Fruit fly (Drosophila melanogaster) whole organism, adult: ENCODE results near the gene CG10185.

Experiments used
- CG11617 ChIP-seq: fragments of 200-800 bp; sonication (Bioruptor generic); optimal IDR thresholded peaks from 2 replicates; lab custom pipeline; 2017; ENCODE audit warnings: mild to moderate bottlenecking, missing biosample characterization, missing genetic modification reagents, missing genetic modification characterization
- CG1620 ChIP-seq: fragments of 200-800 bp; sonication (Bioruptor generic); optimal IDR thresholded peaks from 2 replicates; lab custom pipeline; 2016; ENCODE audit warnings: missing biosample characterization, missing genetic modification characterization
- CG33017 ChIP-seq: fragments of 200-800 bp; sonication (Bioruptor generic); optimal IDR thresholded peaks from 2 replicates; lab custom pipeline; 2018; ENCODE audit warnings: missing biosample characterization, mild to moderate bottlenecking, missing genetic modification characterization, moderate library complexity
- CG5204 ChIP-seq: fragments of 200-800 bp; sonication (Bioruptor generic); optimal IDR thresholded peaks from 2 replicates; lab custom pipeline; 2016; ENCODE audit warnings: missing biosample characterization, missing genetic modification characterization
- CG7101 ChIP-seq: fragments of 200-800 bp; sonication (Bioruptor generic); optimal IDR thresholded peaks from 2 replicates; lab custom pipeline; 2018; ENCODE audit warnings: missing biosample characterization, mild to moderate bottlenecking, missing genetic modification characterization, moderate library complexity
- Clk ChIP-seq: fragments of 200-800 bp; sonication (Bioruptor generic); optimal IDR thresholded peaks from 2 replicates; lab custom pipeline; 2017; ENCODE audit warnings: missing biosample characterization, missing genetic modification characterization
- Mnt ChIP-seq: fragments of 200-800 bp; sonication (Bioruptor generic); optimal IDR thresholded peaks from 2 replicates; lab custom pipeline; 2016; ENCODE audit warnings: missing biosample characterization, mild to moderate bottlenecking, missing genetic modification characterization
- cic ChIP-seq: fragments of 200-800 bp; sonication (Bioruptor generic); optimal IDR thresholded peaks from 2 replicates; lab custom pipeline; 2017; ENCODE audit warnings: missing biosample characterization, mild to moderate bottlenecking, missing genetic modification characterization, moderate library complexity
- pad ChIP-seq: fragments of 200-800 bp; sonication (Bioruptor generic); optimal IDR thresholded peaks from 3 replicates; lab custom pipeline; 2017; ENCODE audit warnings: missing biosample characterization, missing genetic modification characterization, mild to moderate bottlenecking, moderate library complexity, missing genetic modification reagents
- tj ChIP-seq: fragments of 200-800 bp; sonication (Bioruptor generic); optimal IDR thresholded peaks from 3 replicates; lab custom pipeline; 2017; ENCODE audit warnings: missing biosample characterization, mild to moderate bottlenecking, missing genetic modification characterization, moderate library complexity
- toe ChIP-seq: fragments of 200-800 bp; sonication (Bioruptor generic); optimal IDR thresholded peaks from 2 replicates; lab custom pipeline; 2016; ENCODE audit warnings: missing biosample characterization, missing genetic modification characterization

dm6 chr3R:16022005-16022404 lies 45.4 kb downstream of the CG10185 start:
- no peak for TF ChIP-seq tj (GFP tag; lab: Kevin White, UChicago)
- no peak for TF ChIP-seq CG5204
- TF ChIP-seq Mnt = no peak
- TF ChIP-seq Clk (GFP tag; lab: Kevin White, UChicago) = no peak
- no peak for TF ChIP-seq CG11617 (GFP tag; lab: Kevin White, UChicago)
- no peak for TF ChIP-seq CG33017 (tag; lab: Kevin White, UChicago)
- TF ChIP-seq CG7101 (tag; lab: Kevin White, UChicago) = no peak
- TF ChIP-seq cic (GFP tag; lab: Kevin White, UChicago) = no peak
- no peak for TF ChIP-seq toe (GFP tag; lab: Kevin White, UChicago)
- no peak for TF ChIP-seq pad (GFP tag; lab: Kevin White, UChicago)
- no peak for TF ChIP-seq CG1620 (GFP tag; lab: Kevin White, UChicago)
